Fruit fly (Drosophila melanogaster): ENCODE results near the gene CG7394.

CG7394 gene

dm6 chr3L:11586794-11587462 is 25.1 kb downstream of the CG7394 start (continued):
- peak; percentile 28; the same call in 1 of the 2 replicates for TF ChIP-seq CG32532 (GFP tag; IDR thresholded peaks at IDR 0.05)
- TF ChIP-seq Dll (GFP tag; IDR thresholded peaks at IDR 0.05; ENCODE audit: partially characterized antibody), result peak; percentile 52; the same call in 3 of the 4 replicates
- TF ChIP-seq CG12219 (GFP tag; optimal IDR thresholded peaks at IDR 0.05), result no peak
- TF ChIP-seq CG34422 (GFP tag; IDR thresholded peaks at IDR 0.05), result peak; percentile 76; the same call in 1 of the 3 replicates
- no peak for TF ChIP-seq CG4617 (GFP tag; optimal IDR thresholded peaks at IDR 0.05; ENCODE audit: borderline replicate concordance)
- 0 out of 3 replicates have a peak, but pooled peaks have one; percentile 34 for TF ChIP-seq CG6175 (GFP tag; IDR thresholded peaks at IDR 0.05)
- TF ChIP-seq sc (optimal IDR thresholded peaks at IDR 0.05), result no peak
- no peak for TF ChIP-seq sc (GFP tag; optimal IDR thresholded peaks at IDR 0.05)
- TF ChIP-seq CG6813 (GFP tag; optimal IDR thresholded peaks at IDR 0.05), result peak; percentile 20
- TF ChIP-seq chn (GFP tag; optimal IDR thresholded peaks at IDR 0.05), result peak; percentile 14
- peak; percentile 44 for TF ChIP-seq Deaf1 (tag; optimal IDR thresholded peaks at IDR 0.05)
- no peak for TF ChIP-seq NC2β (GFP tag; optimal IDR thresholded peaks at IDR 0.05)
- no peak for TF ChIP-seq scrt (GFP tag; optimal IDR thresholded peaks at IDR 0.05)
- peak; percentile 86 for TF ChIP-seq CG15479 (GFP tag; optimal IDR thresholded peaks at IDR 0.05)
- TF ChIP-seq sug (tag; optimal IDR thresholded peaks at IDR 0.05), result no peak
- TF ChIP-seq chinmo (GFP tag; IDR thresholded peaks at IDR 0.05; ENCODE audit: partially characterized antibody), result peak; percentile 92
- TF ChIP-seq CG10147 (GFP tag; optimal IDR thresholded peaks at IDR 0.05), result no peak
- TF ChIP-seq CG11695 (GFP tag; IDR thresholded peaks at IDR 0.05), result no peak
- TF ChIP-seq CG34224 (GFP tag; IDR thresholded peaks at IDR 0.05; ENCODE audit: partially characterized antibody), result 0 out of 3 replicates have a peak, but pooled peaks have one; percentile 20
- no peak for TF ChIP-seq Myb (GFP tag; optimal IDR thresholded peaks at IDR 0.05)
- no peak for TF ChIP-seq hth (optimal IDR thresholded peaks at IDR 0.05)
- TF ChIP-seq Atf6 (GFP tag; IDR thresholded peaks at IDR 0.05), result no peak
- TF ChIP-seq rib (GFP tag; IDR thresholded peaks at IDR 0.05), result peak; percentile 69; the same call in 1 of the 2 replicates
- peak; percentile 16; the same call in 1 of the 3 replicates for TF ChIP-seq Aef1 (GFP tag; IDR thresholded peaks at IDR 0.05)
- TF ChIP-seq odd (GFP tag; optimal IDR thresholded peaks at IDR 0.05), result peak; percentile 15
- TF ChIP-seq CG13287 (GFP tag; IDR thresholded peaks at IDR 0.05; ENCODE audit: partially characterized antibody), result peak; percentile 44; the same call in 1 of the 2 replicates
- no peak for TF ChIP-seq CG32772 (GFP tag; IDR thresholded peaks at IDR 0.05)
- peak; percentile 38 for TF ChIP-seq oc (tag; optimal IDR thresholded peaks at IDR 0.05)
- TF ChIP-seq CG31365 (tag; optimal IDR thresholded peaks at IDR 0.05), result no peak
- TF ChIP-seq Max (GFP tag; optimal IDR thresholded peaks at IDR 0.05), result no peak
- no peak for TF ChIP-seq CG4282 (GFP tag; optimal IDR thresholded peaks at IDR 0.05)
- TF ChIP-seq CG10462 (GFP tag; optimal IDR thresholded peaks at IDR 0.05), result peak; percentile 56
- TF ChIP-seq Pdp1 (GFP tag; optimal IDR thresholded peaks at IDR 0.05), result peak in 1 of 2 experiments; percentile 69
- peak; percentile 87 for TF ChIP-seq pros (GFP tag; optimal IDR thresholded peaks at IDR 0.05)
- peak; percentile 37; the same call in 1 of the 2 replicates for TF ChIP-seq Bgb (GFP tag; IDR thresholded peaks at IDR 0.05; ENCODE audit: partially characterized antibody)
- TF ChIP-seq Blimp-1 (GFP tag; optimal IDR thresholded peaks at IDR 0.05), result peak; percentile 83
- TF ChIP-seq z (GFP tag; IDR thresholded peaks at IDR 0.05), result peak; percentile 42; the same call in 1 of the 3 replicates
- no peak for TF ChIP-seq sim (GFP tag; IDR thresholded peaks at IDR 0.05)
- TF ChIP-seq crol (GFP tag; IDR thresholded peaks at IDR 0.05), result peak; percentile 99
- no peak for TF ChIP-seq CG12744 (GFP tag; optimal IDR thresholded peaks at IDR 0.05)
- TF ChIP-seq CG16813 (GFP tag; IDR thresholded peaks at IDR 0.05; ENCODE audit: partially characterized antibody), result peak; percentile 21; the same call in 1 of the 3 replicates
- TF ChIP-seq CG12769 (tag; optimal IDR thresholded peaks at IDR 0.05), result peak; percentile 12
- peak; percentile 75 for TF ChIP-seq CG8478 (optimal IDR thresholded peaks at IDR 0.05)
- TF ChIP-seq CHES-1-like (GFP tag; optimal IDR thresholded peaks at IDR 0.05), result peak; percentile 25
- peak; percentile 84 for TF ChIP-seq ftz-f1 (GFP tag; optimal IDR thresholded peaks at IDR 0.05)
- no peak for TF ChIP-seq HmgZ (tag; optimal IDR thresholded peaks at IDR 0.05)
- TF ChIP-seq CG3163 (GFP tag; optimal IDR thresholded peaks at IDR 0.05), result peak; percentile 88
- TF ChIP-seq peb (GFP tag; IDR thresholded peaks at IDR 0.05), result peak; percentile 46; the same call in 1 of the 2 replicates
- TF ChIP-seq gce (GFP tag; IDR thresholded peaks at IDR 0.05), result peak; percentile 36; the same call in 1 of the 3 replicates

Measured in whole organism, embryonic.